Worm (Caenorhabditis elegans): Measurements from ENCODE around the gene F44D12.19.

DNA sequence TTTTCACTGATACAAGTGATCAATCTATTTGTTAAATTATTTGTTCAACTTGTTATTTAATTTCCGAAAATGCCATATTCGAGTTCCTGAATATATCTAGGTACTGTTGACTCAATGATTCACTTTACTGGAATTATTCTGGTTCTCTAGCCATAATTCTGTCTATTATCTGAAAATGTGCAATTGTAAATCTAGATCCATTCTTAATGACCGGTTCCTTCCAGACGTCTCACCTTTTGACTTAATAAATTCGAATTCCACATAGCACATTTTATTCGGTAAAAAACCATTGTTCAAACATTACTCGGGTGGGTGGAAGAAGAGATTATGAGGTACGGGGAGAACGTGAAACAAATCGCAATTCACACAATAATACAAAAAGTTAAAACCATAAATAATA lies 32.0 kb upstream of the F44D12.19 start:
- TF ChIP-seq unc-39 (tag; optimal IDR thresholded peaks at IDR 0.05), result no peak
- no peak for TF ChIP-seq nhr-28 (tag; optimal IDR thresholded peaks at IDR 0.05)
- TF ChIP-seq snpc-4 (tag; optimal IDR thresholded peaks at IDR 0.05), result no peak
- TF ChIP-seq unc-62 (GFP tag; optimal IDR thresholded peaks at IDR 0.05), result no peak
- no peak for TF ChIP-seq lin-13 (tag; optimal IDR thresholded peaks at IDR 0.05)
- TF ChIP-seq lin-32 (GFP tag; optimal IDR thresholded peaks at IDR 0.05), result no peak
- no peak for TF ChIP-seq ceh-39 (tag; optimal IDR thresholded peaks at IDR 0.05)
- no peak for TF ChIP-seq ceh-83 (GFP tag; optimal IDR thresholded peaks at IDR 0.05)
